Worm (Caenorhabditis elegans) whole organism, L2 larva: ENCODE measurements around the gene W03F9.11.

Experiments used
- C34F6.9 ChIP-seq: fragments of 150-350 bp; optimal IDR thresholded peaks from 2 replicates; lab custom pipeline; 2014; ENCODE audit warnings: missing biosample characterization, missing genetic modification characterization
- F13H6.1 ChIP-seq: sonication (generic microtip); optimal IDR thresholded peaks from 2 replicates; lab custom pipeline; 2016; ENCODE audit warnings: missing genetic modification characterization, missing compliant biosample characterization
- R02D3.7 ChIP-seq: fragments of 150-350 bp; optimal IDR thresholded peaks from 2 replicates; lab custom pipeline; 2014; ENCODE audit warnings: missing biosample characterization, missing genetic modification characterization
- ZK546.5 ChIP-seq: sonication (generic microtip); optimal IDR thresholded peaks from 2 replicates; lab custom pipeline; 2017; ENCODE audit warnings: missing biosample characterization, missing genetic modification characterization
- aly-2 ChIP-seq: fragments of 150-350 bp; optimal IDR thresholded peaks from 2 replicates; lab custom pipeline; 2014; ENCODE audit warnings: missing biosample characterization, missing genetic modification characterization
- ama-1 ChIP-seq: fragments of 150-350 bp; optimal IDR thresholded peaks from 2 replicates; lab custom pipeline; 2018; ENCODE audit warnings: inconsistent platforms
- blmp-1 ChIP-seq: sonication (generic microtip); optimal IDR thresholded peaks from 2 replicates; lab custom pipeline; 2017; ENCODE audit warnings: missing genetic modification characterization, mild to moderate bottlenecking, missing compliant biosample characterization, antibody characterized with exemption, moderate library complexity; ENCODE audit not compliant: insufficient read depth
- ceh-16 ChIP-seq: fragments of 150-350 bp; optimal IDR thresholded peaks from 2 replicates; lab custom pipeline; 2014; ENCODE audit warnings: missing biosample characterization, missing genetic modification characterization
- ceh-82 ChIP-seq: fragments of 150-350 bp; optimal IDR thresholded peaks from 2 replicates; lab custom pipeline; 2014; ENCODE audit warnings: missing biosample characterization, missing genetic modification characterization
- crh-2 ChIP-seq: sonication (generic microtip); optimal IDR thresholded peaks from 2 replicates; lab custom pipeline; 2017; ENCODE audit warnings: missing biosample characterization, missing genetic modification characterization
- egl-27 ChIP-seq: sonication (generic microtip); optimal IDR thresholded peaks from 3 replicates; lab custom pipeline; 2017; ENCODE audit warnings: missing biosample characterization, missing genetic modification reagents, missing genetic modification characterization
- elt-3 ChIP-seq: sonication (generic microtip); optimal IDR thresholded peaks from 2 replicates; lab custom pipeline; 2017; ENCODE audit warnings: missing biosample characterization, missing genetic modification characterization
- fos-1 ChIP-seq: fragments of 150-350 bp; optimal IDR thresholded peaks from 2 replicates; lab custom pipeline; 2014; ENCODE audit warnings: missing biosample characterization, missing genetic modification characterization
- gmeb-1 ChIP-seq: fragments of 150-350 bp; optimal IDR thresholded peaks from 2 replicates; lab custom pipeline; 2014; ENCODE audit warnings: missing biosample characterization, missing genetic modification characterization
- lin-11 ChIP-seq: fragments of 150-350 bp; sonication (generic microtip); optimal IDR thresholded peaks from 2 replicates; lab custom pipeline; 2014; ENCODE audit warnings: missing biosample characterization, missing genetic modification characterization, inconsistent platforms, mixed read lengths
- lin-13 ChIP-seq: fragments of 150-350 bp; optimal IDR thresholded peaks from 2 replicates; lab custom pipeline; 2014; ENCODE audit warnings: missing biosample characterization, missing genetic modification reagents, missing genetic modification characterization
- lsy-2 ChIP-seq, 2 experiments: fragments of 150-350 bp in 1 of 2; sonication (generic microtip) in 1 of 2; optimal IDR thresholded peaks; 2 replicates each; lab custom pipeline; 2014 to 2017; ENCODE audit warnings: missing biosample characterization in 2 of 2, missing genetic modification characterization in 2 of 2
- mab-5 ChIP-seq: fragments of 150-350 bp; optimal IDR thresholded peaks from 2 replicates; lab custom pipeline; 2014; ENCODE audit warnings: missing biosample characterization, missing genetic modification characterization
- mdl-1 ChIP-seq, 2 experiments: fragments of 150-350 bp in 1 of 2; sonication (generic microtip) in 1 of 2; optimal IDR thresholded peaks; 2 replicates each; lab custom pipeline; 2017; ENCODE audit warnings: missing biosample characterization in 2 of 2, missing genetic modification characterization in 2 of 2
- nhr-11 ChIP-seq: fragments of 150-350 bp; optimal IDR thresholded peaks from 2 replicates; lab custom pipeline; 2014; ENCODE audit warnings: missing biosample characterization, missing genetic modification characterization
- nhr-129 ChIP-seq: fragments of 150-350 bp; optimal IDR thresholded peaks from 2 replicates; lab custom pipeline; 2014; ENCODE audit warnings: missing biosample characterization, missing genetic modification characterization
- nhr-21 ChIP-seq: fragments of 150-350 bp; optimal IDR thresholded peaks from 2 replicates; lab custom pipeline; 2014; ENCODE audit warnings: missing biosample characterization, missing genetic modification characterization
- nhr-6 ChIP-seq: fragments of 150-350 bp; optimal IDR thresholded peaks from 2 replicates; lab custom pipeline; 2014; ENCODE audit warnings: missing biosample characterization, missing genetic modification characterization
- nhr-77 ChIP-seq: fragments of 150-350 bp; optimal IDR thresholded peaks from 2 replicates; lab custom pipeline; 2014; ENCODE audit warnings: missing biosample characterization, missing genetic modification characterization
- peb-1 ChIP-seq: fragments of 150-350 bp; optimal IDR thresholded peaks from 2 replicates; lab custom pipeline; 2014; ENCODE audit warnings: missing biosample characterization, missing genetic modification characterization
- sem-4 ChIP-seq: fragments of 150-350 bp; optimal IDR thresholded peaks from 2 replicates; lab custom pipeline; 2014; ENCODE audit warnings: missing biosample characterization, missing genetic modification reagents, missing genetic modification characterization
- skn-1 ChIP-seq: sonication (generic microtip); optimal IDR thresholded peaks from 2 replicates; lab custom pipeline; 2017; ENCODE audit warnings: missing biosample characterization, missing genetic modification characterization
- sma-3 ChIP-seq: sonication (generic microtip); optimal IDR thresholded peaks from 2 replicates; lab custom pipeline; 2016; ENCODE audit warnings: missing genetic modification reagents, missing genetic modification characterization, missing compliant biosample characterization
- sma-9 ChIP-seq, 2 experiments: fragments of 150-350 bp in 1 of 2; sonication (generic microtip) in 1 of 2; optimal IDR thresholded peaks; 2 replicates each; lab custom pipeline; 2014 to 2016; ENCODE audit warnings: missing genetic modification characterization in 2 of 2, mild to moderate bottlenecking in 1 of 2, missing biosample characterization in 1 of 2, missing compliant biosample characterization in 1 of 2, missing genetic modification reagents in 1 of 2, moderate library complexity in 1 of 2
- snpc-4 ChIP-seq: fragments of 150-350 bp; optimal IDR thresholded peaks from 2 replicates; lab custom pipeline; 2014; ENCODE audit warnings: missing biosample characterization, missing genetic modification characterization
- unc-39 ChIP-seq: fragments of 150-350 bp; optimal IDR thresholded peaks from 2 replicates; lab custom pipeline; 2014; ENCODE audit warnings: missing biosample characterization, missing genetic modification characterization
- unc-55 ChIP-seq: fragments of 150-350 bp; sonication (generic microtip); optimal IDR thresholded peaks from 3 replicates; lab custom pipeline; 2014; ENCODE audit warnings: missing biosample characterization, missing genetic modification reagents, missing genetic modification characterization
- unc-62 ChIP-seq: fragments of 150-350 bp; optimal IDR thresholded peaks from 2 replicates; lab custom pipeline; 2014; ENCODE audit warnings: missing biosample characterization, missing genetic modification reagents, missing genetic modification characterization
- zag-1 ChIP-seq: fragments of 150-350 bp; optimal IDR thresholded peaks from 2 replicates; lab custom pipeline; 2014; ENCODE audit warnings: missing biosample characterization, missing genetic modification characterization
- ztf-1 ChIP-seq: fragments of 200-800 bp; sonication (Bioruptor generic); conservative IDR thresholded peaks from 2 replicates; pipeline ENCODE4 v1.3.6; 2022; ENCODE audit warnings: missing genetic modification characterization, missing compliant biosample characterization
- ztf-11 ChIP-seq: sonication (generic microtip); optimal IDR thresholded peaks from 2 replicates; lab custom pipeline; 2017; ENCODE audit warnings: missing biosample characterization, missing genetic modification characterization
- ztf-4 ChIP-seq: fragments of 150-350 bp; optimal IDR thresholded peaks from 2 replicates; lab custom pipeline; 2014; ENCODE audit warnings: missing biosample characterization, missing genetic modification characterization

W03F9.11 gene

ce11 chrV:174520-174919 lies 33.4 kb upstream of the W03F9.11 start:
- TF ChIP-seq mdl-1 (tag; optimal IDR thresholded peaks at IDR 0.05; lab: Kevin White, UChicago) (no peak), nhr-77 (tag; lab: Kevin White, UChicago) (no peak), unc-39 (tag; lab: Kevin White, UChicago) (no peak), lin-11 (tag; lab: Kevin White, UChicago) (no peak), ceh-16 (tag; lab: Kevin White, UChicago) (no peak)

ce11 chrV:173437-173836 lies 32.3 kb upstream of the W03F9.11 start:
- TF ChIP-seq unc-62 (no peak), blmp-1 (tag; lab: Kevin White, UChicago) (no peak), F13H6.1 (no peak), fos-1 (tag; lab: Kevin White, UChicago) (no peak), ceh-16 (tag; lab: Kevin White, UChicago) (no peak), peb-1 (tag; lab: Kevin White, UChicago) (no peak), nhr-129 (tag; lab: Kevin White, UChicago) (no peak), ama-1 (no peak), gmeb-1 (no peak), lin-13 (no peak), ztf-1 (GFP tag; lab: Robert Waterston, UW) (no peak), skn-1 (no peak)

- TF ChIP-seq mdl-1 (tag; optimal IDR thresholded peaks at IDR 0.05; lab: Kevin White, UChicago) (no peak), nhr-11 (tag; lab: Kevin White, UChicago) (no peak), elt-3 (tag; lab: Kevin White, UChicago) (no peak), ama-1 (no peak), mab-5 (tag; lab: Kevin White, UChicago) (no peak), F13H6.1 (no peak), ZK546.5 (tag; lab: Kevin White, UChicago) (no peak), ztf-11 (no peak), gmeb-1 (no peak), nhr-6 (tag; lab: Kevin White, UChicago) (no peak), lin-11 (tag; lab: Kevin White, UChicago) (no peak)
Measured at ce11 chrV:172110-172509, 31.0 kb upstream of the W03F9.11 start, which contains the start of gene cfap-36. Gene cfap-36 (minus strand): TSS chrV:172210.

ce11 chrV:166687-167086 lies 25.5 kb upstream of the W03F9.11 start, which contains the start of gene Y108G3AL.2:
Gene Y108G3AL.2 (plus strand): TSS chrV:166987.
- TF ChIP-seq nhr-6 (tag; lab: Kevin White, UChicago) (no peak), lin-11 (tag; lab: Kevin White, UChicago) (no peak), sma-9 (GFP tag; optimal IDR thresholded peaks at IDR 0.05; lab: Kevin White, UChicago) (no peak), sma-9 (tag; optimal IDR thresholded peaks at IDR 0.05; lab: Kevin White, UChicago) (no peak), aly-2 (tag; lab: Kevin White, UChicago) (no peak), peb-1 (tag; lab: Kevin White, UChicago) (no peak)

ce11 chrV:156044-156869 lies 15.1 kb upstream of the W03F9.11 start, which contains the start of gene ttb-1:
Gene ttb-1 (plus strand): TSS chrV:156819.
- TF ChIP-seq R02D3.7 (tag; lab: Kevin White, UChicago) (no peak), peb-1 (tag; lab: Kevin White, UChicago) (no peak), gmeb-1 (peak; percentile 94), lin-13 (peak; percentile 26), egl-27 (tag; lab: Kevin White, UChicago) (peak; percentile 7), nhr-129 (tag; lab: Kevin White, UChicago) (peak; percentile 37), C34F6.9 (tag; lab: Kevin White, UChicago) (peak; percentile 67), sma-9 (GFP tag; optimal IDR thresholded peaks at IDR 0.05; lab: Kevin White, UChicago) (no peak), sma-9 (tag; optimal IDR thresholded peaks at IDR 0.05; lab: Kevin White, UChicago) (no peak), sem-4 (tag; lab: Kevin White, UChicago) (no peak), nhr-21 (tag; lab: Kevin White, UChicago) (no peak), crh-2 (tag; lab: Kevin White, UChicago) (peak; percentile 40), F13H6.1 (peak; percentile 6), ceh-16 (tag; lab: Kevin White, UChicago) (no peak), zag-1 (tag; lab: Kevin White, UChicago) (no peak), snpc-4 (peak; percentile 32), ztf-4 (no peak), ceh-82 (no peak), sma-3 (GFP tag; lab: Kevin White, UChicago) (peak; percentile 28), ama-1 (no peak), unc-55 (GFP tag; lab: Kevin White, UChicago) (peak; percentile 66), lin-11 (tag; lab: Kevin White, UChicago) (no peak), aly-2 (tag; lab: Kevin White, UChicago) (no peak), lsy-2 (tag; optimal IDR thresholded peaks at IDR 0.05; lab: Kevin White, UChicago) (peak in 1 of 2 experiments; percentile 76)
